Fruit fly (Drosophila melanogaster): ENCODE results near the gene mrt.

The mrt gene

dm6 chr3R:27263434-27264215 is 18.8 kb downstream of the mrt start, which contains the start of gene woc (continued):
- TF ChIP-seq inv (GFP tag; IDR thresholded peaks at IDR 0.05; ENCODE audit: partially characterized antibody) (peak; percentile 49), CG11560 (tag; IDR thresholded peaks at IDR 0.05) (no peak), gsb (GFP tag; IDR thresholded peaks at IDR 0.05) (no peak), CG9609 (GFP tag; optimal IDR thresholded peaks at IDR 0.05) (peak; percentile 43), Xrp1 (GFP tag; IDR thresholded peaks at IDR 0.05) (no peak), CG34224 (GFP tag; IDR thresholded peaks at IDR 0.05; ENCODE audit: partially characterized antibody) (peak; percentile 88), CG1792 (GFP tag; optimal IDR thresholded peaks at IDR 0.05) (peak; percentile 5), CG7786 (GFP tag; optimal IDR thresholded peaks at IDR 0.05) (peak; percentile 65), CG11085 (GFP tag; IDR thresholded peaks at IDR 0.05) (no peak), CG2116 (GFP tag; optimal IDR thresholded peaks at IDR 0.05) (peak; percentile 63), eyg (GFP tag; optimal IDR thresholded peaks at IDR 0.05) (peak; percentile 58), Dbx (GFP tag; IDR thresholded peaks at IDR 0.05) (peak; percentile 68), crc (GFP tag; optimal IDR thresholded peaks at IDR 0.05) (peak; percentile 25), pita (GFP tag; optimal IDR thresholded peaks at IDR 0.05) (no peak), sqz (GFP tag; optimal IDR thresholded peaks at IDR 0.05) (peak; percentile 87), dan (GFP tag; IDR thresholded peaks at IDR 0.05) (no peak), hb (GFP tag; IDR thresholded peaks at IDR 0.05; ENCODE audit: partially characterized antibody) (peak; percentile 82), Trl (optimal IDR thresholded peaks at IDR 0.05) (no peak), Trl (GFP tag; optimal IDR thresholded peaks at IDR 0.05) (peak; percentile 23), CG12219 (GFP tag; optimal IDR thresholded peaks at IDR 0.05) (no peak), dmrt11E (tag; optimal IDR thresholded peaks at IDR 0.05) (no peak), CG5953 (GFP tag; IDR thresholded peaks at IDR 0.05) (no peak), ind (GFP tag; optimal IDR thresholded peaks at IDR 0.05) (peak; percentile 60), jing (GFP tag; optimal IDR thresholded peaks at IDR 0.05) (no peak), CG10366 (GFP tag; IDR thresholded peaks at IDR 0.05) (peak; percentile 20; the same call in 1 of the 2 replicates), CG1529 (GFP tag; optimal IDR thresholded peaks at IDR 0.05) (no peak), Xbp1 (GFP tag; optimal IDR thresholded peaks at IDR 0.05) (peak; percentile 48), ttk (GFP tag; IDR thresholded peaks at IDR 0.05) (peak; percentile 13), CG11723 (GFP tag; optimal IDR thresholded peaks at IDR 0.05) (no peak), trem (tag; optimal IDR thresholded peaks at IDR 0.05) (peak; percentile 99), CG6654 (GFP tag; optimal IDR thresholded peaks at IDR 0.05) (no peak), CG17361 (GFP tag; IDR thresholded peaks at IDR 0.05) (no peak; the same call in 1 of the 3 replicates), CG10267 (tag; optimal IDR thresholded peaks at IDR 0.05) (peak; percentile 23), luna (GFP tag; optimal IDR thresholded peaks at IDR 0.05) (no peak), CG6791 (GFP tag; IDR thresholded peaks at IDR 0.05; ENCODE audit: partially characterized antibody) (peak; percentile 87), E2f1 (GFP tag; IDR thresholded peaks at IDR 0.05) (peak; percentile 94), CG15011 (GFP tag; optimal IDR thresholded peaks at IDR 0.05) (no peak), Rx (GFP tag; IDR thresholded peaks at IDR 0.05) (peak; percentile 14; the same call in 1 of the 2 replicates), nmo (GFP tag; optimal IDR thresholded peaks at IDR 0.05) (peak; percentile 48), CG11504 (tag; optimal IDR thresholded peaks at IDR 0.05) (no peak), fd3F (GFP tag; optimal IDR thresholded peaks at IDR 0.05) (no peak), jigr1 (GFP tag; IDR thresholded peaks at IDR 0.05) (no peak), zfh1 (GFP tag; IDR thresholded peaks at IDR 0.05) (peak; percentile 51; the same call in 2 of the 3 replicates), CG9932 (GFP tag; IDR thresholded peaks at IDR 0.05) (peak; percentile 69), CG2712 (tag; optimal IDR thresholded peaks at IDR 0.05) (no peak), NK7.1 (GFP tag; optimal IDR thresholded peaks at IDR 0.05) (peak; percentile 37), Hey (tag; optimal IDR thresholded peaks at IDR 0.05) (no peak), CG10979 (tag; optimal IDR thresholded peaks at IDR 0.05) (peak; percentile 30), CG1024 (GFP tag; IDR thresholded peaks at IDR 0.05) (0 out of 2 replicates have a peak, but pooled peaks have one; percentile 2), tx (GFP tag; optimal IDR thresholded peaks at IDR 0.05) (peak; percentile 49)
